Worm (Caenorhabditis elegans) whole organism, L4 larva: ENCODE measurements around the gene F33C8.4.
A peak's percentile ranks its signal among the peaks of the same experiment; 100 is the strongest.

Experiments used
- R02D3.7 ChIP-seq: fragments of 150-350 bp; sonication (generic microtip); optimal IDR thresholded peaks from 3 replicates; lab custom pipeline; 2014; ENCODE audit warnings: missing biosample characterization, missing genetic modification characterization
- aly-2 ChIP-seq: sonication (generic microtip); optimal IDR thresholded peaks from 2 replicates; lab custom pipeline; 2018; ENCODE audit warnings: missing biosample characterization, missing genetic modification characterization
- fos-1 ChIP-seq: fragments of 150-350 bp; optimal IDR thresholded peaks from 2 replicates; lab custom pipeline; 2014; ENCODE audit warnings: missing biosample characterization, missing genetic modification characterization
- mdl-1 ChIP-seq, 2 experiments: fragments of 150-350 bp in 1 of 2; sonication (generic microtip) in 1 of 2; optimal IDR thresholded peaks; 2 replicates each; lab custom pipeline; 2014 to 2017; ENCODE audit warnings: missing biosample characterization in 2 of 2, missing genetic modification characterization in 2 of 2
- mep-1 ChIP-seq: fragments of 150-350 bp; sonication (generic microtip); optimal IDR thresholded peaks from 3 replicates; lab custom pipeline; 2014; ENCODE audit warnings: missing biosample characterization, missing genetic modification characterization
- mxl-2 ChIP-seq: fragments of 200-800 bp; sonication (Bioruptor generic); conservative IDR thresholded peaks from 2 replicates; pipeline ENCODE4 v1.3.6; 2022; ENCODE audit warnings: missing genetic modification reagents, missing genetic modification characterization, missing compliant biosample characterization
- nhr-10 ChIP-seq: fragments of 150-350 bp; optimal IDR thresholded peaks from 2 replicates; lab custom pipeline; 2014; ENCODE audit warnings: missing biosample characterization, missing genetic modification characterization
- nhr-6 ChIP-seq: fragments of 150-350 bp; optimal IDR thresholded peaks from 2 replicates; lab custom pipeline; 2014; ENCODE audit warnings: missing biosample characterization, missing genetic modification characterization
- snpc-4 ChIP-seq: fragments of 150-350 bp; optimal IDR thresholded peaks from 2 replicates; lab custom pipeline; 2014; ENCODE audit warnings: missing biosample characterization, missing genetic modification characterization
- unc-39 ChIP-seq: sonication (generic microtip); optimal IDR thresholded peaks from 2 replicates; lab custom pipeline; 2017; ENCODE audit warnings: missing biosample characterization, missing genetic modification characterization

DNA sequence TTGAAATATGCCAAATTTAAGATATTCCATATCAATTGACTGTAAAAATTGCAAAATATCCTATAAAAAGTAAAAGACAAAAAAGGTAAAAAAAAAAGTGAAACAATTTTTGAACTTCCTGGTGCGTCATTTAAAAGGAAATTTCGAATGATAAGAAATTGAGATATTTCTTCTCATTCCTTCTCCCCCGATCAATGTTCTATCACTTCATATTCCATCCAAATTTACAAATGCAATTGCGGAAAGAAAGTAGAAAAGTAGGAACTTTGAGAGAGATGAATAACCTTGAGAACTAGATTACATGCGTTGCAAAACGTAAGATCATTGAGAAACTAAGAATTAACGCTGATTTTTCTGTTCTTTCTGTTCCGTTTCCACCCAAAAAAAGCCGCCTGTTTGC lies 22.5 kb upstream of the F33C8.4 start:
- TF ChIP-seq unc-39 (tag; lab: Kevin White, UChicago): no peak
- TF ChIP-seq nhr-6 (tag; lab: Kevin White, UChicago): no peak
- TF ChIP-seq mxl-2 (GFP tag; lab: Robert Waterston, UW): no peak
- no peak for TF ChIP-seq snpc-4 (tag; lab: Kevin White, UChicago)
- no peak for TF ChIP-seq fos-1 (tag; lab: Kevin White, UChicago)
- no peak for TF ChIP-seq R02D3.7 (tag; lab: Kevin White, UChicago)
- TF ChIP-seq nhr-10 (tag; lab: Kevin White, UChicago): no peak
- TF ChIP-seq aly-2 (tag; lab: Kevin White, UChicago): no peak
- peak in 1 of 2 experiments; percentile 10 for TF ChIP-seq mdl-1 (tag; optimal IDR thresholded peaks at IDR 0.05; lab: Kevin White, UChicago)
- no peak for TF ChIP-seq mep-1 (tag; lab: Kevin White, UChicago)
